Fruit fly (Drosophila melanogaster): ENCODE data around the gene csw.
A peak's percentile ranks its signal among the peaks of the same experiment; 100 is the strongest.

The csw gene

dm6 chrX:2061119-2061518 is 32.9 kb upstream of the csw start (continued):
- no peak for TF ChIP-seq pan (optimal IDR thresholded peaks at IDR 0.05)
- TF ChIP-seq pan (GFP tag; optimal IDR thresholded peaks at IDR 0.05 in 1 of 2, IDR thresholded peaks at IDR 0.05 in 1 of 2): peak in 1 of 2 experiments; percentile 31
- TF ChIP-seq gsb-n (tag; optimal IDR thresholded peaks at IDR 0.05): peak; percentile 1
- peak; percentile 15 for TF ChIP-seq CG15601 (tag; optimal IDR thresholded peaks at IDR 0.05)
- no peak for TF ChIP-seq CG11085 (GFP tag; IDR thresholded peaks at IDR 0.05)
- peak; percentile 38 for TF ChIP-seq CG13775 (GFP tag; optimal IDR thresholded peaks at IDR 0.05)
- peak; percentile 91 for TF ChIP-seq Ets97D (GFP tag; optimal IDR thresholded peaks at IDR 0.05)
- TF ChIP-seq CG12744 (GFP tag; optimal IDR thresholded peaks at IDR 0.05): no peak
- TF ChIP-seq pfk (GFP tag; optimal IDR thresholded peaks at IDR 0.05): no peak
- peak; percentile 54 for TF ChIP-seq NfI (GFP tag; optimal IDR thresholded peaks at IDR 0.05)
- peak; percentile 35 for TF ChIP-seq CG5180 (GFP tag; optimal IDR thresholded peaks at IDR 0.05)
- TF ChIP-seq Hr51 (GFP tag; optimal IDR thresholded peaks at IDR 0.05): peak in 1 of 2 experiments; percentile 36
- no peak for TF ChIP-seq jigr1 (GFP tag; IDR thresholded peaks at IDR 0.05)
- no peak for TF ChIP-seq Gsc (GFP tag; IDR thresholded peaks at IDR 0.05)
- no peak for TF ChIP-seq vnd (GFP tag; IDR thresholded peaks at IDR 0.05; ENCODE audit: partially characterized antibody)
- TF ChIP-seq pum (GFP tag; optimal IDR thresholded peaks at IDR 0.05): no peak
- no peak for TF ChIP-seq zf30C (GFP tag; optimal IDR thresholded peaks at IDR 0.05)
- TF ChIP-seq vfl (GFP tag; optimal IDR thresholded peaks at IDR 0.05): no peak
- no peak for TF ChIP-seq NC2β (GFP tag; optimal IDR thresholded peaks at IDR 0.05)
- TF ChIP-seq schlank (tag; optimal IDR thresholded peaks at IDR 0.05): no peak
- peak; percentile 25 for TF ChIP-seq CG30020 (tag; optimal IDR thresholded peaks at IDR 0.05)
- TF ChIP-seq gcm2 (GFP tag; optimal IDR thresholded peaks at IDR 0.05): no peak
- TF ChIP-seq BEAF-32 (GFP tag; optimal IDR thresholded peaks at IDR 0.05): no peak
- no peak for TF ChIP-seq Bgb (GFP tag; IDR thresholded peaks at IDR 0.05; ENCODE audit: partially characterized antibody)
- TF ChIP-seq CG10565 (GFP tag; optimal IDR thresholded peaks at IDR 0.05): no peak
- no peak for TF ChIP-seq wor (GFP tag; IDR thresholded peaks at IDR 0.05)
- peak; percentile 50 for TF ChIP-seq ranshi (GFP tag; IDR thresholded peaks at IDR 0.05)
- TF ChIP-seq pzg (GFP tag; optimal IDR thresholded peaks at IDR 0.05): peak; percentile 14
- TF ChIP-seq Gug (GFP tag; IDR thresholded peaks at IDR 0.05): no peak
- TF ChIP-seq MESR4 (GFP tag; optimal IDR thresholded peaks at IDR 0.05): no peak
- TF ChIP-seq Antp (GFP tag; optimal IDR thresholded peaks at IDR 0.05): no peak
- TF ChIP-seq Sox100B (GFP tag; optimal IDR thresholded peaks at IDR 0.05): no peak
- peak; percentile 20 for TF ChIP-seq CG12236 (GFP tag; optimal IDR thresholded peaks at IDR 0.05)
- no peak for TF ChIP-seq oc (tag; optimal IDR thresholded peaks at IDR 0.05)
- no peak for TF ChIP-seq Oaz (GFP tag; IDR thresholded peaks at IDR 0.05)
- no peak for TF ChIP-seq CG14667 (GFP tag; IDR thresholded peaks at IDR 0.05)
- TF ChIP-seq Hr3 (GFP tag; optimal IDR thresholded peaks at IDR 0.05): no peak
- TF ChIP-seq Atf6 (GFP tag; IDR thresholded peaks at IDR 0.05): 0 out of 2 replicates have a peak, but pooled peaks have one; percentile 24
- no peak for TF ChIP-seq ara (GFP tag; IDR thresholded peaks at IDR 0.05)
- peak; percentile 48 for TF ChIP-seq CG18262 (tag; optimal IDR thresholded peaks at IDR 0.05)
- TF ChIP-seq tx (GFP tag; optimal IDR thresholded peaks at IDR 0.05): no peak
- TF ChIP-seq ftz-f1 (GFP tag; optimal IDR thresholded peaks at IDR 0.05): no peak
- TF ChIP-seq CG12942 (GFP tag; optimal IDR thresholded peaks at IDR 0.05): no peak
- TF ChIP-seq esg (GFP tag; conservative IDR thresholded peaks at IDR 0.05): no peak
- TF ChIP-seq CG12104 (GFP tag; optimal IDR thresholded peaks at IDR 0.05): peak; percentile 47
- TF ChIP-seq CG7372 (GFP tag; IDR thresholded peaks at IDR 0.05): 0 out of 2 replicates have a peak, but pooled peaks have one; percentile 31
- peak; percentile 48 for TF ChIP-seq Nf-YC (tag; optimal IDR thresholded peaks at IDR 0.05)
- peak in 1 of 2 experiments; percentile 37 for TF ChIP-seq bsh (GFP tag; optimal IDR thresholded peaks at IDR 0.05)
- no peak for TF ChIP-seq CG1024 (GFP tag; IDR thresholded peaks at IDR 0.05)
- TF ChIP-seq dm (GFP tag; optimal IDR thresholded peaks at IDR 0.05): no peak
- TF ChIP-seq CG14860 (GFP tag; IDR thresholded peaks at IDR 0.05; ENCODE audit: partially characterized antibody): no peak
- no peak for TF ChIP-seq CG9876 (GFP tag; optimal IDR thresholded peaks at IDR 0.05)

Data from whole organism, embryonic.